Fruit fly (Drosophila melanogaster) whole organism, larva: ENCODE results near the gene CG11109.

Experiments used
- noc ChIP-seq: fragments of 200-800 bp; sonication (Bioruptor generic); optimal IDR thresholded peaks from 3 replicates; lab custom pipeline; 2019; ENCODE audit warnings: missing biosample characterization, mild to moderate bottlenecking, missing genetic modification characterization, moderate library complexity

CG11109 gene

DNA sequence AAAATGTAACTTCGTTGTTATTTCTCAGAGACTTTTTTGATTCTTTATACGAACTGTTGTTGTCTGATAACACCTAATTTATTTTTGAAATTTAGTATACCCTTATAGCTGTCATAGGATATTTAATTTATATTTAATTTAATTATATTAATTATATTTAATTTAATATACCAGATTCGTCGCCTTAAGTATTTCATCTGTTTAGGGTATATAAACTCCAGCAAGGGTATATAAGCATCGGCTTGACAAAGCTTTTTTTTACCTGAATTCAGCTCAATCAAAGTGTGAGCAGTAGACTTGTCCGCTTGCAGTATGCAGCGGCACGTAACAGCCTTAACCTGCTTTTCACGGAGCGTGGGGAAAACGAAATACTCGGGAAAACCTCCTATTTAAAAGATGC is 11.6 kb downstream of the CG11109 start:
- no peak for TF ChIP-seq noc (tag; lab: Kevin White, UChicago)

- no peak for TF ChIP-seq noc (tag; lab: Kevin White, UChicago)
Observed at dm6 chr3L:22884481-22884880, 12.5 kb downstream of the CG11109 start.

- peak; percentile 62 for TF ChIP-seq noc (tag; lab: Kevin White, UChicago)
Observed at dm6 chr3L:22885843-22886242, 13.8 kb downstream of the CG11109 start.

dm6 chr3L:22886939-22887338 is 14.9 kb downstream of the CG11109 start:
- no peak for TF ChIP-seq noc (tag; lab: Kevin White, UChicago)

- TF ChIP-seq noc (tag; lab: Kevin White, UChicago): no peak
Observed at dm6 chr3L:22887677-22888076, 15.7 kb downstream of the CG11109 start.

- TF ChIP-seq noc (tag; lab: Kevin White, UChicago): no peak
Observed at dm6 chr3L:22888591-22889258, 16.7 kb downstream of the CG11109 start.

- no peak for TF ChIP-seq noc (tag; lab: Kevin White, UChicago)
Observed at dm6 chr3L:22890024-22890423, 18.0 kb downstream of the CG11109 start.

DNA sequence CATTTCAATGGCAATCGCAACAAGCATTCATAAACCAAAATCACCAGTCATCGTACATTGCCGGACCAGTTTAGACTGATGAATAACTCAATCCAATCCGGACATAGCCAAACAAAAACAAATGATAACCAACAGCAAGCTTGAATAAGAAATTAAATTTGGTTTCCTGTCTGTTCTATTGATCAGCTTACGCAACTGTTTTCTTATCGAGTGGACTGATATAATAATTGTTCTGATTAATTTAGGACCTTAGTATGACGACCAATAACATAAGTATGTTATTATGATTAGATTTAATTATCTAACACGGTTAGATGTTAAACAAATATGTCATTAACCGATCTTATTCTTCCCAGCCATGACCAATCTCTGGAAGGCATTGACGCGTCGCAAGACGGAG is 19.0 kb downstream of the CG11109 start:
- no peak for TF ChIP-seq noc (tag; lab: Kevin White, UChicago)

DNA sequence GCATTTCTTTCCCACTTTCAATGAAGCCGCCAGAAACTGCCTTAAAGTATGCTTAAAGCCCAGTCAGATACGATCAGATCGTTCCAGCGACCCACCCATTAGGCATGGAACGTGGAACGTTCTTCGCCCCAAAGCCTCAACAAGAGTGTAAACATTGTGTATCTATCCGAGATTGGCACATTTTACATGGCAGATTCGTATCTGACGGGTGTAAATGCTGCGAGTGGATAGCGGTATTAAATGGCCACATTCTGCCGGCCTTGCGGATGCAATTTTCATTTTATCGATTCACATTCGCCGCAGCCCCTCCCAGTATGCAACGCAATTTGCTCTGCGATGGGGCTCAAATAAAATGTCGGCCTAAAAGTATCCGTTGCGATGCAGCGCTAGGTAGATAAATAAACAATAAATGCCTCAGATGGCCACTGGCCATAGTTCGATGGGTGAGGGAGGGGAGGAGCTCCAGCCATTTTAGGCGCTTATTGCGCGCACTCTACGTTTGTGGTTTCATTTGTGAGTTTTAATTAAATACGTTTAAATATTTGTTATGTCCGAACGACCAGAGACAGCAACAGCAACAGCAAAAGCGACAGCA is 22.8 kb downstream of the CG11109 start:
- TF ChIP-seq noc (tag; lab: Kevin White, UChicago): no peak

DNA sequence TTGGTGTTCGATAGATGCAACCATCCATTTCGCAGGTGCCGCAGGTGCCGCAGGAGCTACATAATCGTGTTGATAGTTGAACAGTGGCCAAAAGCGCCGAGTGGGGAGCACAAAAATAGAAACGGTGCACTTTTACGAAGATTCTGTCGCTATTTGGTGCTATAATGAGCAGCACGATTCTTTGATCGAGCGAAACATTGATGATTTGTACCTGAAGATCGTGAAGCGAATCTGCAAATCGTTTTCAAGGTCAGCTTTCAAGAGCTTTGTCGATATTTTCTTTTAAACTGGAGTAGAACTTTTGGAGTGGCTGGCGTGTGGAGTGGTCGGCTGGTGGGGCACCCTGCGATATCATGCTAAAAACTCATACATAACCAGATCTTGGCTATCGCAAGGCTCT is 26.4 kb downstream of the CG11109 start, which contains the start of gene CG11131:
CG11131 (plus strand) TSS at position 301 of the 400 bp plus-strand sequence.
- no peak for TF ChIP-seq noc (tag; lab: Kevin White, UChicago)

- no peak for TF ChIP-seq noc (tag; lab: Kevin White, UChicago)
Observed at dm6 chr3L:22901612-22902011, 29.6 kb downstream of the CG11109 start, which contains the start of gene BoYb. TSS of gene BoYb (plus strand) at chr3L:22901912.

DNA sequence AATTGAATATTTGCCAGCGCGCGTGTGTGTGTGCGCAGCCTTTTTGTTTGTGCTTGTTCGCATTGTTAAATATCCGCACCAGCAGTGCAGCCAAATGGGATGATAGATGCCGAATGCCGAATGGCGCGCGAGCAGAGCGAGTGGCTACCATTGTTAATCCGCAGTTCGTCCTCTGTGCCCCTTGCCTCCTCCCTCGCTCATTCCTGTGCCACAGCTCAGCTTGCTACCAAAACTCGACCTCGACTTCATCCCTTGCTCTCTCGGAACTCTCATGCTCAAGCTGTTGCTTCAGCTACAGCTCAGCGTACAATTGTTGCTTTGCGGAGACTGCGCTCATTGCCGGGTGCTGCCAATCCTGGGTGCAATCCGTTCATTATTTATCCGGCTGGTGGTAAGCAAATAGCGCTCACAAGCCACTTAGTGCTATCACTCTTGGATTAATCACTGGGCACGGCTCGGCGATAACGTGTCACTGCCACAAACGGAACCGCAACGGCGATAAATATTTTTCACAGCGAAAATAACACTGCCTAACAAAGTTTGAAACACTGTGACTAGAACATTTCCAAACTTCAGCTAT is 37.4 kb downstream of the CG11109 start:
- no peak for TF ChIP-seq noc (tag; lab: Kevin White, UChicago)

DNA sequence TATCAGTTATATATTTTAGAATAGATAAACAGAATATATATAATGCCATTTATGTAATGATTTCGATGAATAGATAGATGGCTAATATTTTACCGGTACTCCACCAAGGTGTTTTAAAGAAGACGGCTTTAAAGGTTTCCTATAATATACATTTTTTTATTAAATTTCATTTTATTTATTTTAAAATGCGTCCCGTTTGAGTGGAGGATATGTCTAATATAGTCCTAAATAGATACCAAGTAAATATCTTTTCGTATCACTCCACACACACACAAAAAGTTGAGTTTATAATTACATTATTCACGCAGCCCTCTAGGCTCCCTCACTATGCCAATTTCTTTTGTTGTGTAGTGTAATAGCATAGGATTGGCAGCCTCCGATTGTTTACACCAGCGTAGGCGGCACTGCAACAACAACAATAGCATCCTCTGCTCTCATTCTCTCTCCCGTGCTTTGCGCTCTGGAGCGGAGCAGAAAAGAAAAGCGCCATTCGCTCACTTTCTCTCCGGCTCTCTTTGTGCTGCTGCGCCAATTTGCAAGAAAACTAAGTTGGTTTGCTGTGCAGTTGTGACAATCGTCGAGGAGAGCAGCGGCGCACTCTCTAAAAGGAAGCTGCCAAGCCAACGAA is 38.0 kb downstream of the CG11109 start, which contains the start of gene CG12768:
CG12768 (plus strand) TSS at position 578 of the 628 bp plus-strand sequence.
- no peak for TF ChIP-seq noc (tag; lab: Kevin White, UChicago)
